Worm (Caenorhabditis elegans): ENCODE results near the gene T10B10.9.

ce11 chrX:15128184-15128583 lies 36.0 kb upstream of the T10B10.9 start:
- TF ChIP-seq cog-1 (tag; optimal IDR thresholded peaks at IDR 0.05), result no peak
- TF ChIP-seq klf-2 (GFP tag; conservative IDR thresholded peaks at IDR 0.05), result no peak
- TF ChIP-seq ztf-29 (GFP tag; IDR thresholded peaks at IDR 0.05), result no peak
- TF ChIP-seq ztf-23 (GFP tag; IDR thresholded peaks at IDR 0.05), result no peak
- no peak for TF ChIP-seq flt-1 (GFP tag; IDR thresholded peaks at IDR 0.05)
- TF ChIP-seq T22C8.4 (GFP tag; IDR thresholded peaks at IDR 0.05), result no peak
